Worm (Caenorhabditis elegans) whole organism, late embryonic: ENCODE results near the gene M116.5.

Experiments used
- C38D4.7 ChIP-seq: fragments of 200-800 bp; sonication (Bioruptor generic); optimal IDR thresholded peaks from 2 replicates; lab custom pipeline; 2018; ENCODE audit warnings: mild to moderate bottlenecking, missing genetic modification characterization, moderate library complexity, missing compliant biosample characterization
- F13H6.1 ChIP-seq: sonication (generic microtip); optimal IDR thresholded peaks from 2 replicates; lab custom pipeline; 2016; ENCODE audit warnings: missing genetic modification characterization, missing compliant biosample characterization
- K09A11.1 ChIP-seq: sonication (generic microtip); optimal IDR thresholded peaks from 2 replicates; lab custom pipeline; 2017; ENCODE audit warnings: antibody characterized with exemption, mild to moderate bottlenecking, missing genetic modification characterization, missing compliant biosample characterization; ENCODE audit not compliant: insufficient read depth
- T23F11.4 ChIP-seq: fragments of 200-800 bp; sonication (Bioruptor generic); optimal IDR thresholded peaks from 2 replicates; lab custom pipeline; 2018; ENCODE audit warnings: mild to moderate bottlenecking, missing genetic modification characterization, missing compliant biosample characterization
- ahr-1 ChIP-seq: sonication (generic microtip); optimal IDR thresholded peaks from 2 replicates; lab custom pipeline; 2016; ENCODE audit warnings: missing genetic modification characterization, missing compliant biosample characterization
- ama-1 ChIP-seq: fragments of 150-350 bp; optimal IDR thresholded peaks from 2 replicates; lab custom pipeline; 2014
- ceh-18 ChIP-seq: sonication (generic microtip); optimal IDR thresholded peaks from 2 replicates; lab custom pipeline; 2016; ENCODE audit warnings: missing genetic modification characterization, missing compliant biosample characterization
- ceh-19 ChIP-seq: fragments of 200-800 bp; sonication (Bioruptor generic); optimal IDR thresholded peaks from 2 replicates; lab custom pipeline; 2018; ENCODE audit warnings: mild to moderate bottlenecking, missing genetic modification characterization, missing compliant biosample characterization
- ceh-22 ChIP-seq: sonication (generic microtip); optimal IDR thresholded peaks from 2 replicates; lab custom pipeline; 2017; ENCODE audit warnings: missing biosample characterization, missing genetic modification characterization
- ceh-30 ChIP-seq: fragments of 150-350 bp; optimal IDR thresholded peaks from 2 replicates; lab custom pipeline; 2014; ENCODE audit warnings: missing biosample characterization, missing genetic modification characterization
- ceh-31 ChIP-seq: sonication (generic microtip); optimal IDR thresholded peaks from 2 replicates; lab custom pipeline; 2016; ENCODE audit warnings: missing genetic modification characterization, missing compliant biosample characterization
- ceh-34 ChIP-seq: sonication (generic microtip); optimal IDR thresholded peaks from 2 replicates; lab custom pipeline; 2016; ENCODE audit warnings: mild to moderate bottlenecking, missing genetic modification characterization, missing compliant biosample characterization
- ceh-45 ChIP-seq: fragments of 200-800 bp; sonication (Bioruptor generic); IDR thresholded peaks from 2 replicates; pipeline ENCODE4 v1.3.6; 2022; ENCODE audit warnings: missing genetic modification reagents, missing genetic modification characterization, missing compliant biosample characterization
- ceh-6 ChIP-seq: fragments of 200-800 bp; sonication (Bioruptor generic); optimal IDR thresholded peaks from 2 replicates; lab custom pipeline; 2018; ENCODE audit warnings: mild to moderate bottlenecking, missing genetic modification characterization, missing compliant biosample characterization
- ceh-9 ChIP-seq: sonication (generic microtip); optimal IDR thresholded peaks from 2 replicates; lab custom pipeline; 2016; ENCODE audit warnings: mild to moderate bottlenecking, missing genetic modification characterization, inconsistent platforms, missing compliant biosample characterization
- che-1 ChIP-seq: sonication (generic microtip); optimal IDR thresholded peaks from 2 replicates; lab custom pipeline; 2016; ENCODE audit warnings: mild to moderate bottlenecking, missing genetic modification characterization, missing compliant biosample characterization
- dmd-4 ChIP-seq: sonication (generic microtip); optimal IDR thresholded peaks from 2 replicates; lab custom pipeline; 2016; ENCODE audit warnings: borderline replicate concordance, missing genetic modification characterization, missing compliant biosample characterization
- dve-1 ChIP-seq: sonication (generic microtip); optimal IDR thresholded peaks from 2 replicates; lab custom pipeline; 2017; ENCODE audit warnings: antibody characterized with exemption, mild to moderate bottlenecking, missing genetic modification characterization, missing compliant biosample characterization
- elt-4 ChIP-seq: sonication (generic microtip); optimal IDR thresholded peaks from 2 replicates; lab custom pipeline; 2016; ENCODE audit warnings: missing genetic modification characterization, missing compliant biosample characterization
- ets-4 ChIP-seq: sonication (generic microtip); optimal IDR thresholded peaks from 2 replicates; lab custom pipeline; 2016; ENCODE audit warnings: missing genetic modification characterization, missing compliant biosample characterization
- eyg-1 ChIP-seq: sonication (generic microtip); optimal IDR thresholded peaks from 2 replicates; lab custom pipeline; 2016; ENCODE audit warnings: missing genotype, missing genetic modification characterization, missing compliant biosample characterization
- fax-1 ChIP-seq: sonication (generic microtip); optimal IDR thresholded peaks from 2 replicates; lab custom pipeline; 2016; ENCODE audit warnings: missing genotype, missing genetic modification characterization, missing compliant biosample characterization
- fkh-10 ChIP-seq: fragments of 150-350 bp; optimal IDR thresholded peaks from 2 replicates; lab custom pipeline; 2014; ENCODE audit warnings: missing biosample characterization, missing genetic modification reagents, missing genetic modification characterization
- hlh-15 ChIP-seq: sonication (generic microtip); optimal IDR thresholded peaks from 2 replicates; lab custom pipeline; 2016; ENCODE audit warnings: missing genetic modification characterization, missing compliant biosample characterization
- hlh-30 ChIP-seq: sonication (generic microtip); optimal IDR thresholded peaks from 2 replicates; lab custom pipeline; 2017; ENCODE audit warnings: antibody characterized with exemption, missing genetic modification characterization, missing compliant biosample characterization; ENCODE audit not compliant: insufficient read depth
- hlh-6 ChIP-seq: sonication (generic microtip); optimal IDR thresholded peaks from 2 replicates; lab custom pipeline; 2016; ENCODE audit warnings: missing genotype, missing genetic modification characterization, missing compliant biosample characterization
- hlh-8 ChIP-seq: sonication (generic microtip); optimal IDR thresholded peaks from 2 replicates; lab custom pipeline; 2016; ENCODE audit warnings: missing genotype, missing genetic modification characterization, missing compliant biosample characterization
- lim-6 ChIP-seq: sonication (generic microtip); optimal IDR thresholded peaks from 2 replicates; lab custom pipeline; 2016; ENCODE audit warnings: missing genetic modification characterization, missing compliant biosample characterization
- lin-11 ChIP-seq: fragments of 200-800 bp; sonication (Bioruptor generic); optimal IDR thresholded peaks from 2 replicates; lab custom pipeline; 2018; ENCODE audit warnings: mild to moderate bottlenecking, missing genetic modification characterization, missing compliant biosample characterization
- madf-2 ChIP-seq: sonication (generic microtip); optimal IDR thresholded peaks from 2 replicates; lab custom pipeline; 2017; ENCODE audit warnings: missing genetic modification characterization, missing compliant biosample characterization
- mec-3 ChIP-seq: sonication (generic microtip); optimal IDR thresholded peaks from 2 replicates; lab custom pipeline; 2016; ENCODE audit warnings: borderline replicate concordance, missing genetic modification characterization, missing compliant biosample characterization
- nfya-1 ChIP-seq: sonication (generic microtip); optimal IDR thresholded peaks from 2 replicates; lab custom pipeline; 2017; ENCODE audit warnings: missing genetic modification characterization, mild to moderate bottlenecking, missing compliant biosample characterization, antibody characterized with exemption, moderate library complexity
- nhr-232 ChIP-seq: sonication (generic microtip); optimal IDR thresholded peaks from 2 replicates; lab custom pipeline; 2016; ENCODE audit warnings: missing genetic modification characterization, missing compliant biosample characterization
- npax-4 ChIP-seq: sonication (generic microtip); optimal IDR thresholded peaks from 2 replicates; lab custom pipeline; 2016; ENCODE audit warnings: missing genetic modification characterization, missing compliant biosample characterization
- pag-3 ChIP-seq: sonication (generic microtip); optimal IDR thresholded peaks from 2 replicates; lab custom pipeline; 2016; ENCODE audit warnings: missing compliant biosample characterization, missing genetic modification characterization, borderline replicate concordance
- pax-1 ChIP-seq: fragments of 150-350 bp; optimal IDR thresholded peaks from 2 replicates; lab custom pipeline; 2014; ENCODE audit warnings: missing biosample characterization, missing genetic modification characterization
- pha-4 ChIP-seq: fragments of 150-350 bp; optimal IDR thresholded peaks from 2 replicates; lab custom pipeline; 2018; ENCODE audit warnings: missing biosample characterization, missing genetic modification reagents, missing genetic modification characterization
- pros-1 ChIP-seq: fragments of 150-350 bp; optimal IDR thresholded peaks from 2 replicates; lab custom pipeline; 2014; ENCODE audit warnings: missing biosample characterization, missing genetic modification reagents, missing genetic modification characterization
- ref-2 ChIP-seq: sonication (generic microtip); optimal IDR thresholded peaks from 2 replicates; lab custom pipeline; 2016; ENCODE audit warnings: missing genetic modification characterization, missing compliant biosample characterization
- sox-2 ChIP-seq: fragments of 200-800 bp; sonication (Bioruptor generic); IDR thresholded peaks from 2 replicates; pipeline ENCODE4 v1.3.6; 2022; ENCODE audit warnings: missing genetic modification reagents, missing genetic modification characterization, missing compliant biosample characterization
- sox-4 ChIP-seq: sonication (generic microtip); optimal IDR thresholded peaks from 2 replicates; lab custom pipeline; 2017; ENCODE audit warnings: mild to moderate bottlenecking, missing genetic modification characterization, inconsistent platforms, missing compliant biosample characterization
- syd-9 ChIP-seq: sonication (generic microtip); optimal IDR thresholded peaks from 2 replicates; lab custom pipeline; 2016; ENCODE audit warnings: mild to moderate bottlenecking, missing genetic modification characterization, moderate library complexity, missing compliant biosample characterization
- ttx-3 ChIP-seq: sonication (generic microtip); optimal IDR thresholded peaks from 2 replicates; lab custom pipeline; 2016; ENCODE audit warnings: missing genetic modification reagents, missing genetic modification characterization, missing compliant biosample characterization
- unc-3 ChIP-seq, 2 experiments: fragments of 200-800 bp in 1 of 2; sonication (Bioruptor generic) in 1 of 2; sonication (generic microtip) in 1 of 2; conservative IDR thresholded peaks in 1 of 2; optimal IDR thresholded peaks in 1 of 2; 2 replicates each; pipeline versions ENCODE4 v1.3.6 to Lab custom; 2016 to 2022; ENCODE audit warnings: missing compliant biosample characterization in 2 of 2, missing genetic modification characterization in 2 of 2, missing genetic modification reagents in 1 of 2
- unc-55 ChIP-seq: sonication (generic microtip); optimal IDR thresholded peaks from 2 replicates; lab custom pipeline; 2017; ENCODE audit warnings: missing biosample characterization, missing genetic modification reagents, missing genetic modification characterization
- unc-86 ChIP-seq: sonication (generic microtip); optimal IDR thresholded peaks from 2 replicates; lab custom pipeline; 2016; ENCODE audit warnings: missing genetic modification characterization, missing compliant biosample characterization

M116.5 gene

ce11 chrIV:8449869-8450268 is 29.0 kb upstream of the M116.5 start:
- TF ChIP-seq ceh-45 (GFP tag; lab: Robert Waterston, UW), result no peak
- TF ChIP-seq fax-1 (tag; lab: Kevin White, UChicago), result no peak
- TF ChIP-seq madf-2 (tag; lab: Kevin White, UChicago), result no peak
- TF ChIP-seq lin-11 (tag; lab: Kevin White, UChicago), result no peak
- no peak for TF ChIP-seq nhr-232 (tag; lab: Kevin White, UChicago)
- TF ChIP-seq pros-1 (tag; lab: Kevin White, UChicago), result no peak
- TF ChIP-seq mec-3, result no peak
- TF ChIP-seq pag-3, result no peak
- no peak for TF ChIP-seq npax-4 (tag; lab: Kevin White, UChicago)
- no peak for TF ChIP-seq sox-4 (tag; lab: Kevin White, UChicago)
- TF ChIP-seq ceh-6 (GFP tag; lab: Kevin White, UChicago), result no peak
- TF ChIP-seq eyg-1, result no peak
- no peak for TF ChIP-seq hlh-15 (tag; lab: Kevin White, UChicago)
- TF ChIP-seq syd-9, result no peak
- TF ChIP-seq, all 69 proteins: peak for 0

DNA sequence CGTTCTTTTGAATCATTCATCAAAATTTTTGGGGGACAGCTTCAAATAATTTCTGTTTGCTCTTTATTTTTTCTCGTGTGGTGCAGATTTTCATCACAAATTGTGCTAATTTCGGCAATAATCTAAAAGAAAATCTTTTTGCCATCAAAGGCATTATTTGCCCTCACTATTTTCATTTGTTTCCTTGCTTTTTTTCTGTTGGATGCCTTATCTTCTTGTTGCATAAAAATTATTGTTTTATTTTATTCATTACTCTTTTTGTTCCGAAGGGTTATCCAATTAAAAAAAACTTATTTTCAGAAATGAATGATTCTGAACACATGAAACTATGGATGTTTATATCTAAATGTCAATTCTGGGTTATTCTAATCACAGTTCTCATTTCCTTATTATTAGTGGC is 26.0 kb upstream of the M116.5 start, which contains the start of gene T01B11.1:
Gene T01B11.1 (plus strand): TSS at position 301 of the 400 bp plus-strand sequence.
- TF ChIP-seq ceh-30 (tag; lab: Kevin White, UChicago), result no peak
- no peak for TF ChIP-seq dmd-4 (tag; lab: Kevin White, UChicago)
- no peak for TF ChIP-seq fax-1 (tag; lab: Kevin White, UChicago)

DNA sequence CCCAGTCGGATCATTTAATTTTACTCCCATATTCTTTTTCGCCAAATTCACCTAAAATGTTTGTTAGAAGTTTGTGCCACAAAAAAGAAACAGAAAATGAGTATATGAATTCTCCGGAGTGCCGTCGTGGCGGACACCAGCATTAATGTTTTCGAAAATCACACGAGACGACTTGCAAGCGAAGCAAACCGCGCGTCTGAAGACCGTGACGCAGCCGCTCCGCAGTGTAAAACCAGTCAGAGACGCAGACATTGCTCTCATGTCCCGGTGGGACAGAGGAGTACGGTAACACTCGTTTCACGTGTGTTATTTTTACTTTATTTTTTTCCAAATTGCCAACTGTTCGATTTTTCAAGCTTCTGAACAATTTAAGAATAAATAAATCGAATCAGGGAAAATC is 11.8 kb upstream of the M116.5 start, which contains the start of the genes T26A8.4 and pdtf-1:
Gene T26A8.4 (minus strand): TSS at position 185 of the 400 bp plus-strand sequence.
Gene pdtf-1 (plus strand): TSS at position 330 of the 400 bp plus-strand sequence.
- TF ChIP-seq unc-3 (GFP tag; conservative IDR thresholded peaks at IDR 0.05; lab: Robert Waterston, UW) (no peak), unc-3 (tag; optimal IDR thresholded peaks at IDR 0.05; lab: Kevin White, UChicago) (peak; percentile 52), hlh-8 (tag; lab: Kevin White, UChicago) (no peak), unc-86 (peak; percentile 7), ceh-31 (peak; percentile 72), sox-2 (GFP tag; lab: Robert Waterston, UW) (no peak), ref-2 (tag; lab: Kevin White, UChicago) (peak; percentile 91), che-1 (tag; lab: Kevin White, UChicago) (no peak), ttx-3 (tag; lab: Kevin White, UChicago) (no peak), F13H6.1 (tag; lab: Kevin White, UChicago) (no peak), pros-1 (tag; lab: Kevin White, UChicago) (peak; percentile 66), ceh-45 (GFP tag; lab: Robert Waterston, UW) (no peak), ceh-9 (tag; lab: Kevin White, UChicago) (no peak), K09A11.1 (tag; lab: Kevin White, UChicago) (peak; percentile 50), npax-4 (tag; lab: Kevin White, UChicago) (no peak), dve-1 (tag; lab: Kevin White, UChicago) (peak; percentile 65), fkh-10 (peak; percentile 26), hlh-6 (tag; lab: Kevin White, UChicago) (no peak), ceh-22 (tag; lab: Kevin White, UChicago) (no peak), dmd-4 (tag; lab: Kevin White, UChicago) (no peak), pha-4 (no peak), unc-55 (GFP tag; lab: Kevin White, UChicago) (peak; percentile 87), lin-11 (tag; lab: Kevin White, UChicago) (peak; percentile 6), ahr-1 (tag; lab: Kevin White, UChicago) (no peak), pax-1 (tag; lab: Kevin White, UChicago) (peak; percentile 94), ceh-18 (tag; lab: Kevin White, UChicago) (peak; percentile 85), hlh-30 (peak; percentile 95), nfya-1 (peak; percentile 99), elt-4 (tag; lab: Kevin White, UChicago) (no peak), ama-1 (lab: Kevin White, UChicago) (peak; percentile 92), C38D4.7 (GFP tag; lab: Kevin White, UChicago) (no peak), hlh-15 (tag; lab: Kevin White, UChicago) (no peak), ets-4 (tag; lab: Kevin White, UChicago) (peak; percentile 29), pag-3 (no peak), ceh-30 (tag; lab: Kevin White, UChicago) (no peak), T23F11.4 (GFP tag; lab: Kevin White, UChicago) (peak; percentile 15), ceh-34 (peak; percentile 70), ceh-19 (GFP tag; lab: Kevin White, UChicago) (peak; percentile 45), lim-6 (tag; lab: Kevin White, UChicago) (no peak), ceh-6 (GFP tag; lab: Kevin White, UChicago) (no peak), madf-2 (tag; lab: Kevin White, UChicago) (peak; percentile 31)
